Worm (Caenorhabditis elegans): ENCODE data around the gene F54D5.9.

F54D5.9 gene

DNA sequence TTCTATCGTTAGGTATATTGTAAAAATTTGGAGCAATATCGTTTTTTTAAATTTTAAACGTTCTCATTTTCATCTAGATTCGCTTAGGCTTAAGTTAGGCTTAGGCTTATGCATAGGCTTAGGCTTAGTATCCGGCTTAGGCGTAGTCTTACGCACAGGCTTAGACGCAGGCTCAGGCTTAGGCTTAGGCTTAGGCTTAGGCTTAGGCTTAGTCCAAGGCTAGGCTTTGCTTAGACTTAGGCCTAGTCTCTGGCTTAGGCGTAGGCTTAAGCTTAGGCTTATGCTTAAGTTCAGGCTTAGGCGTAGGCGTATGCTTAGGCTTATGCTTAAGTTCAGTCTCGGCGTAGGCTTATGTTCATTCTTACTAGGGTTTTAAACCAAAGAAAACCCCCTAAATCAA is 40.9 kb downstream of the F54D5.9 start:
- TF ChIP-seq nhr-2 (tag; optimal IDR thresholded peaks at IDR 0.05) (no peak), sptf-1 (tag; optimal IDR thresholded peaks at IDR 0.05) (peak; percentile 23), M03D4.4 (tag; optimal IDR thresholded peaks at IDR 0.05) (no peak), ham-2 (GFP tag; optimal IDR thresholded peaks at IDR 0.05) (peak; percentile 23)

- TF ChIP-seq lin-32 (GFP tag; optimal IDR thresholded peaks at IDR 0.05) (no peak), elt-1 (tag; optimal IDR thresholded peaks at IDR 0.05; ENCODE audit: borderline replicate concordance, insufficient read depth) (peak; percentile 35), ces-1 (GFP tag; optimal IDR thresholded peaks at IDR 0.05) (no peak), drap-1 (GFP tag; optimal IDR thresholded peaks at IDR 0.05) (no peak), unc-62 (GFP tag; optimal IDR thresholded peaks at IDR 0.05) (no peak), blmp-1 (tag; optimal IDR thresholded peaks at IDR 0.05) (peak; percentile 91), ham-2 (GFP tag; optimal IDR thresholded peaks at IDR 0.05) (peak; percentile 59), sptf-1 (tag; optimal IDR thresholded peaks at IDR 0.05) (no peak), elt-3 (tag; optimal IDR thresholded peaks at IDR 0.05) (peak; percentile 93)
Measured at ce11 chrII:11501956-11502355, 42.7 kb downstream of the F54D5.9 start.

DNA sequence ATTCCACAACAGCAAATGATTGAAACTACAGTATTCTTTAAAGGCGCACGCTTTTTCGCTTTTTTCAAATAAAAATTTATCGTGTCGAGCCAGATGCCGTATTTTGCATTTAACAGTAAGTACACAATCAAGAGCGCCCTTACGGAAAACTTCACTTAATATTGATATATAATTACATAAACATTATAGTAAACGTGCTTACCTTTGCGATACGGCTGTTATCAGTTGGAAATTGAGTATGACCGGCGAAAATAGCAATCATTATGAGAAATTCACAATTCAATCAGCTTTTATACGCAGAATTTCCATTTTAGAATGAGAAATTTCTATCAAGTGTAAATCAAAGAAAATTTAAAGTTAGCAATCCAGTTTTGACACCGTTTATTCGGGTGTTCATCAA is 44.4 kb downstream of the F54D5.9 start, which contains the start of gene B0334.20:
Gene B0334.20 (minus strand): TSS at position 262 of the 400 bp plus-strand sequence.
- TF ChIP-seq mls-2 (tag; optimal IDR thresholded peaks at IDR 0.05), result no peak
- no peak for TF ChIP-seq ceh-83 (GFP tag; optimal IDR thresholded peaks at IDR 0.05)
- no peak for TF ChIP-seq nhr-2 (tag; optimal IDR thresholded peaks at IDR 0.05)
- no peak for TF ChIP-seq flh-1 (GFP tag; optimal IDR thresholded peaks at IDR 0.05)
- TF ChIP-seq bed-3 (GFP tag; optimal IDR thresholded peaks at IDR 0.05), result no peak
- TF ChIP-seq lin-13 (tag; optimal IDR thresholded peaks at IDR 0.05), result no peak
- TF ChIP-seq pha-4 (tag; optimal IDR thresholded peaks at IDR 0.05), result no peak
- no peak for TF ChIP-seq drap-1 (GFP tag; optimal IDR thresholded peaks at IDR 0.05)
- TF ChIP-seq unc-62 (GFP tag; optimal IDR thresholded peaks at IDR 0.05), result no peak
- no peak for TF ChIP-seq ham-2 (GFP tag; optimal IDR thresholded peaks at IDR 0.05)
- TF ChIP-seq elt-1 (tag; optimal IDR thresholded peaks at IDR 0.05; ENCODE audit: borderline replicate concordance, insufficient read depth), result no peak
- no peak for TF ChIP-seq lsy-2 (tag; optimal IDR thresholded peaks at IDR 0.05)

- TF ChIP-seq nhr-2 (tag; optimal IDR thresholded peaks at IDR 0.05) (no peak), drap-1 (GFP tag; optimal IDR thresholded peaks at IDR 0.05) (no peak), lin-13 (tag; optimal IDR thresholded peaks at IDR 0.05) (no peak), M03D4.4 (tag; optimal IDR thresholded peaks at IDR 0.05) (no peak), ham-2 (GFP tag; optimal IDR thresholded peaks at IDR 0.05) (no peak), nhr-76 (tag; optimal IDR thresholded peaks at IDR 0.05) (no peak), nhr-28 (tag; optimal IDR thresholded peaks at IDR 0.05) (no peak), elt-3 (tag; optimal IDR thresholded peaks at IDR 0.05) (no peak), unc-62 (GFP tag; optimal IDR thresholded peaks at IDR 0.05) (no peak), ceh-83 (GFP tag; optimal IDR thresholded peaks at IDR 0.05) (no peak)
Measured at ce11 chrII:11497365-11497764, 47.3 kb downstream of the F54D5.9 start, which contains the start of gene B0334.5. Gene B0334.5 (plus strand): TSS chrII:11497665.

DNA sequence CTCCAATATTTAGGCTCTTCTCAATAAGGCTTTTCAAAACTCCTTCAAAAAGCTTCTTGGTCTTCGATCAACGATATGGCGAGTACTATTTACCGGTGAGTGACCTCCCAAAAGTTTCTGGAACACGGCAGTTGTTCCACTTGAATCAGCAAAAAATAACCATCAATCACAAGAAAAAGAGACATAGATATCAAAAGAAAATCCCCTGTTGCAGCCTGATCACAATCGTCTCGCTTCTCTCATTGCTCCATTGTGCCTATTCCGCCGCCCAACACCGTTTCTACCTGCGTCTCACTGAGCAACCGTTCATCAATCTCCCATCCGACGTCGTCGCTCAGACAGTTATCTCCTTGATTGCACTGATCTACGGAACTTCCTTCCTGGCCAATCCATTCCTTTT is 47.9 kb downstream of the F54D5.9 start, which contains the start of gene emc-5:
Gene emc-5 (plus strand): TSS at position 14 of the 400 bp plus-strand sequence.
- peak; percentile 66 for TF ChIP-seq hlh-1 (tag; optimal IDR thresholded peaks at IDR 0.05)
- no peak for TF ChIP-seq cnd-1 (tag; optimal IDR thresholded peaks at IDR 0.05)
- no peak for TF ChIP-seq pha-4 (tag; optimal IDR thresholded peaks at IDR 0.05)
- no peak for TF ChIP-seq lsy-2 (tag; optimal IDR thresholded peaks at IDR 0.05)
- peak; percentile 49 for TF ChIP-seq unc-62 (GFP tag; optimal IDR thresholded peaks at IDR 0.05)
- no peak for TF ChIP-seq unc-39 (tag; optimal IDR thresholded peaks at IDR 0.05)
- TF ChIP-seq ztf-11 (tag; optimal IDR thresholded peaks at IDR 0.05), result no peak
- TF ChIP-seq zip-8 (tag; optimal IDR thresholded peaks at IDR 0.05), result no peak
- TF ChIP-seq unc-120 (tag; optimal IDR thresholded peaks at IDR 0.05; ENCODE audit: poor library complexity, severe bottlenecking), result peak; percentile 57
- TF ChIP-seq mep-1 (tag; optimal IDR thresholded peaks at IDR 0.05), result no peak

DNA sequence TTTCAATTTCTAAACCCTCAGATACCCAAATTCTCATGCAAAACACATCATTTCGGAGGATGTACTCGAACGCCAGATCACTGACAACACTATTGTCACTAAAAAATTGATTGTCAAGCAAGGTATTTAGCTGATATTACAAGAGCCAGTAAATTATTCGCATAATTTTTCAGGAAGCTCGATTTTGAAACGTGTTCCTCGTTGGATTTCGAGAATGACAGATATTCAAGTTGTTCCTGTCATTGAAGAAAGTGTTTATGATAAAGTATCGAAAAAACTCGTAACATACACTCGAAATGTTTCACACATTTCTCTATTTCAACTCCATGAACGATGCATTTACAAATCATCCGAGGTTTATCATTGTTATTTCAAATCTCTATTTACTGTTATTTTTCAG is 48.8 kb downstream of the F54D5.9 start:
- TF ChIP-seq zip-8 (tag; optimal IDR thresholded peaks at IDR 0.05) (no peak), mls-2 (tag; optimal IDR thresholded peaks at IDR 0.05) (no peak), bed-3 (GFP tag; optimal IDR thresholded peaks at IDR 0.05) (no peak)

DNA sequence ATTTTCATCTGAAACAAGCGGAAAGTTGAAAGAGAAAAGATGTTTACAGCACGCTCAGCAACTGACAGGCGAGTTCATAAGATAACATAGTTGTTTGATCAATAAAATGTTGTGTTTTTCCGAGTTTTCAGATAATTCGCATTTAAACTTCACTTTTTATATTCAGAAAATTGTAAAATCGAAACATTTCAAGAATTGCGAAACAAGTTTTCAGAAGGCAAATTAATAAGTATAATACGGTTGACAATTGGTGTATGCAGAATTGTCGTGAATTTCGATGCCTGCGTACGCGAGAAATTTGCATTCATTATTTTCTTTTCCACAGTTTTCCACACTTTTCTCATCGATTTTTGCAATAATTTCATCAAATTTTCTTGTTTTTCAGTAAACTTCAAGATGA is 49.3 kb downstream of the F54D5.9 start, which contains the start of the genes ooc-3 and B0334.4:
Gene ooc-3 (minus strand): TSS at position 15 of the 400 bp plus-strand sequence.
Gene B0334.4 (plus strand): TSS at position 386 of the 400 bp plus-strand sequence.
- no peak for TF ChIP-seq nhr-2 (tag; optimal IDR thresholded peaks at IDR 0.05)
- TF ChIP-seq unc-39 (tag; optimal IDR thresholded peaks at IDR 0.05), result no peak
- no peak for TF ChIP-seq ceh-83 (GFP tag; optimal IDR thresholded peaks at IDR 0.05)
- no peak for TF ChIP-seq hlh-1 (tag; optimal IDR thresholded peaks at IDR 0.05)
- TF ChIP-seq ces-1 (GFP tag; optimal IDR thresholded peaks at IDR 0.05), result peak; percentile 94
- no peak for TF ChIP-seq nhr-76 (tag; optimal IDR thresholded peaks at IDR 0.05)
- TF ChIP-seq nhr-237 (tag; optimal IDR thresholded peaks at IDR 0.05), result no peak
- TF ChIP-seq lsy-2 (tag; optimal IDR thresholded peaks at IDR 0.05), result peak; percentile 91
